Worm (Caenorhabditis elegans) whole organism, early embryonic: ENCODE data around the gene ugt-15.

Experiments used
- B0310.2 ChIP-seq: sonication (generic microtip); optimal IDR thresholded peaks from 2 replicates; lab custom pipeline; 2016; ENCODE audit warnings: mild to moderate bottlenecking, missing genetic modification characterization, missing compliant biosample characterization
- F13C5.2 ChIP-seq: sonication (generic microtip); optimal IDR thresholded peaks from 2 replicates; lab custom pipeline; 2017; ENCODE audit warnings: mild to moderate bottlenecking, missing genetic modification characterization, inconsistent platforms, missing compliant biosample characterization
- aly-1 ChIP-seq: sonication (generic microtip); optimal IDR thresholded peaks from 2 replicates; lab custom pipeline; 2016; ENCODE audit warnings: missing genetic modification characterization, missing compliant biosample characterization
- ama-1 ChIP-seq: fragments of 150-350 bp; optimal IDR thresholded peaks from 2 replicates; lab custom pipeline; 2014
- ceh-13 ChIP-seq: fragments of 200-800 bp; sonication (Bioruptor generic); optimal IDR thresholded peaks from 2 replicates; lab custom pipeline; 2018; ENCODE audit warnings: mild to moderate bottlenecking, missing genetic modification characterization, missing compliant biosample characterization
- ceh-36 ChIP-seq: sonication (generic microtip); optimal IDR thresholded peaks from 2 replicates; lab custom pipeline; 2016; ENCODE audit warnings: missing genetic modification characterization, inconsistent platforms, missing compliant biosample characterization
- ets-7 ChIP-seq: sonication (generic microtip); optimal IDR thresholded peaks from 2 replicates; lab custom pipeline; 2016; ENCODE audit warnings: missing genotype, missing genetic modification characterization, missing compliant biosample characterization
- flt-1 ChIP-seq: fragments of 200-800 bp; sonication (Bioruptor generic); IDR thresholded peaks from 2 replicates; pipeline ENCODE4 v1.3.6; 2022; ENCODE audit warnings: missing genetic modification characterization, missing compliant biosample characterization
- hmbx-1 ChIP-seq: sonication (generic microtip); optimal IDR thresholded peaks from 2 replicates; lab custom pipeline; 2016; ENCODE audit warnings: mild to moderate bottlenecking, missing genetic modification characterization, missing compliant biosample characterization
- hmg-4 ChIP-seq: fragments of 200-800 bp; sonication (Bioruptor generic); optimal IDR thresholded peaks from 2 replicates; lab custom pipeline; 2018; ENCODE audit warnings: mild to moderate bottlenecking, missing genetic modification characterization, missing compliant biosample characterization
- hnd-1 ChIP-seq: sonication (generic microtip); optimal IDR thresholded peaks from 2 replicates; lab custom pipeline; 2016; ENCODE audit warnings: missing genetic modification characterization, missing compliant biosample characterization
- pes-1 ChIP-seq: fragments of 200-800 bp; sonication (Bioruptor generic); IDR thresholded peaks from 2 replicates; pipeline ENCODE4 v1.3.6; 2022; ENCODE audit warnings: missing genetic modification reagents, missing genetic modification characterization, missing compliant biosample characterization
- scrt-1 ChIP-seq: fragments of 200-800 bp; sonication (Bioruptor generic); IDR thresholded peaks from 2 replicates; pipeline ENCODE4 v1.3.6; 2022; ENCODE audit warnings: missing genetic modification characterization, missing compliant biosample characterization
- sea-1 ChIP-seq: fragments of 200-800 bp; sonication (Bioruptor generic); conservative IDR thresholded peaks from 2 replicates; pipeline ENCODE4 v1.3.6; 2022; ENCODE audit warnings: missing genetic modification characterization, missing compliant biosample characterization
- tbx-11 ChIP-seq: fragments of 200-800 bp; sonication (Bioruptor generic); IDR thresholded peaks from 2 replicates; pipeline ENCODE4 v1.3.6; 2022; ENCODE audit warnings: missing genetic modification characterization, missing compliant biosample characterization
- tbx-37 ChIP-seq: fragments of 200-800 bp; sonication (Bioruptor generic); conservative IDR thresholded peaks from 2 replicates; pipeline ENCODE4 v1.3.6; 2022; ENCODE audit warnings: missing genetic modification reagents, missing genetic modification characterization, missing compliant biosample characterization
- tra-4 ChIP-seq: sonication (generic microtip); optimal IDR thresholded peaks from 2 replicates; lab custom pipeline; 2017; ENCODE audit warnings: missing genetic modification characterization, missing compliant biosample characterization

Gene ugt-15

ce11 chrV:12809876-12810275 is 17.4 kb upstream of the ugt-15 start, which contains the start of gene ZC443.1:
Gene ZC443.1 (minus strand): TSS chrV:12810080.
- TF ChIP-seq hnd-1 (tag; lab: Kevin White, UChicago) (no peak), F13C5.2 (tag; lab: Kevin White, UChicago) (no peak), flt-1 (GFP tag; lab: Robert Waterston, UW) (no peak)

ce11 chrV:12811126-12811525 is 16.2 kb upstream of the ugt-15 start, which contains the start of gene ZC443.2:
Gene ZC443.2 (minus strand): TSS chrV:12811192.
- no peak for TF ChIP-seq hmg-4 (GFP tag; lab: Kevin White, UChicago)
- no peak for TF ChIP-seq sea-1 (GFP tag; lab: Robert Waterston, UW)
- TF ChIP-seq hnd-1 (tag; lab: Kevin White, UChicago) = no peak
- no peak for TF ChIP-seq ceh-13 (GFP tag; lab: Kevin White, UChicago)
- TF ChIP-seq ets-7 = no peak
- no peak for TF ChIP-seq flt-1 (GFP tag; lab: Robert Waterston, UW)
- no peak for TF ChIP-seq pes-1 (GFP tag; lab: Robert Waterston, UW)
- no peak for TF ChIP-seq B0310.2
- no peak for TF ChIP-seq ceh-36 (tag; lab: Kevin White, UChicago)
- no peak for TF ChIP-seq F13C5.2 (tag; lab: Kevin White, UChicago)
- no peak for TF ChIP-seq scrt-1

ce11 chrV:12811810-12812209 is 15.5 kb upstream of the ugt-15 start:
- TF ChIP-seq tbx-11 (no peak), tbx-37 (GFP tag; lab: Robert Waterston, UW) (no peak), pes-1 (GFP tag; lab: Robert Waterston, UW) (no peak), flt-1 (GFP tag; lab: Robert Waterston, UW) (no peak), hnd-1 (tag; lab: Kevin White, UChicago) (no peak), scrt-1 (no peak)

- TF ChIP-seq tra-4 (tag; lab: Kevin White, UChicago) (no peak), ceh-13 (GFP tag; lab: Kevin White, UChicago) (no peak)
These were observed 13.3 kb upstream of the ugt-15 start, which contains the start of gene ZC443.3 for ce11 chrV:12814022-12814421. Gene ZC443.3 (minus strand): TSS chrV:12814122.

ce11 chrV:12814481-12814882 is 12.8 kb upstream of the ugt-15 start:
- TF ChIP-seq hmg-4 (GFP tag; lab: Kevin White, UChicago) (peak; percentile 52), ets-7 (no peak), tra-4 (tag; lab: Kevin White, UChicago) (no peak), aly-1 (tag; lab: Kevin White, UChicago) (peak; percentile 10), hmbx-1 (tag; lab: Kevin White, UChicago) (no peak), F13C5.2 (tag; lab: Kevin White, UChicago) (peak; percentile 2), B0310.2 (no peak)

ce11 chrV:12815386-12815785 is 11.9 kb upstream of the ugt-15 start:
- TF ChIP-seq ets-7 = no peak
- no peak for TF ChIP-seq F13C5.2 (tag; lab: Kevin White, UChicago)

ce11 chrV:12816672-12817071 is 10.6 kb upstream of the ugt-15 start:
- TF ChIP-seq pes-1 (GFP tag; lab: Robert Waterston, UW) (no peak), tbx-11 (no peak), scrt-1 (no peak), aly-1 (tag; lab: Kevin White, UChicago) (no peak), F13C5.2 (tag; lab: Kevin White, UChicago) (no peak), B0310.2 (no peak), hmbx-1 (tag; lab: Kevin White, UChicago) (no peak), ceh-36 (tag; lab: Kevin White, UChicago) (no peak)

ce11 chrV:12818486-12818885 is 8.8 kb upstream of the ugt-15 start:
- TF ChIP-seq hmg-4 (GFP tag; lab: Kevin White, UChicago) (no peak), tbx-37 (GFP tag; lab: Robert Waterston, UW) (no peak), ceh-13 (GFP tag; lab: Kevin White, UChicago) (no peak), pes-1 (GFP tag; lab: Robert Waterston, UW) (no peak)

- TF ChIP-seq ceh-36 (tag; lab: Kevin White, UChicago) = no peak
- TF ChIP-seq ets-7 = no peak
- no peak for TF ChIP-seq ama-1 (lab: Kevin White, UChicago)
- TF ChIP-seq aly-1 (tag; lab: Kevin White, UChicago) = no peak
These were observed 8.2 kb upstream of the ugt-15 start for ce11 chrV:12819155-12819554.

- TF ChIP-seq scrt-1 = no peak
- no peak for TF ChIP-seq tbx-37 (GFP tag; lab: Robert Waterston, UW)
- no peak for TF ChIP-seq B0310.2
- TF ChIP-seq ama-1 (lab: Kevin White, UChicago) = no peak
- TF ChIP-seq tra-4 (tag; lab: Kevin White, UChicago) = no peak
- TF ChIP-seq sea-1 (GFP tag; lab: Robert Waterston, UW) = no peak
- TF ChIP-seq pes-1 (GFP tag; lab: Robert Waterston, UW) = no peak
- no peak for TF ChIP-seq ets-7
- no peak for TF ChIP-seq ceh-36 (tag; lab: Kevin White, UChicago)
- TF ChIP-seq hmg-4 (GFP tag; lab: Kevin White, UChicago) = no peak
- TF ChIP-seq hmbx-1 (tag; lab: Kevin White, UChicago) = no peak
- TF ChIP-seq hnd-1 (tag; lab: Kevin White, UChicago) = no peak
- TF ChIP-seq tbx-11 = no peak
- no peak for TF ChIP-seq F13C5.2 (tag; lab: Kevin White, UChicago)
- TF ChIP-seq flt-1 (GFP tag; lab: Robert Waterston, UW) = no peak
These were observed 7.4 kb upstream of the ugt-15 start, which contains the start of the genes ZC443.4 and ugt-18 for ce11 chrV:12819792-12820453. Gene ZC443.4 (minus strand): TSS chrV:12819886. Gene ugt-18 (plus strand): TSS chrV:12820260.
